Fruit fly (Drosophila melanogaster) whole organism, pupa: ENCODE measurements around the gene CG9312.

Experiments
- CG13204 ChIP-seq: fragments of 200-800 bp; sonication (Bioruptor generic); optimal IDR thresholded peaks from 2 replicates; lab custom pipeline; 2018; ENCODE audit warnings: missing biosample characterization, mild to moderate bottlenecking, missing genetic modification characterization, moderate library complexity
- gl ChIP-seq: fragments of 200-800 bp; sonication (Bioruptor generic); optimal IDR thresholded peaks from 2 replicates; lab custom pipeline; 2018; ENCODE audit warnings: missing biosample characterization, mild to moderate bottlenecking, missing genetic modification characterization

- no peak for TF ChIP-seq CG13204 (GFP tag; lab: Kevin White, UChicago)
- no peak for TF ChIP-seq gl (tag; lab: Kevin White, UChicago)
These were observed 7.8 kb downstream of the CG9312 start for dm6 chr3R:13773350-13773749.
